Worm (Caenorhabditis elegans) whole organism, L2 larva: ENCODE measurements around the gene C09E10.3.

Experiments
- C34F6.9 ChIP-seq: fragments of 150-350 bp; optimal IDR thresholded peaks from 2 replicates; lab custom pipeline; 2014; ENCODE audit warnings: missing biosample characterization, missing genetic modification characterization
- alr-1 ChIP-seq: fragments of 150-350 bp; optimal IDR thresholded peaks from 2 replicates; lab custom pipeline; 2014; ENCODE audit warnings: missing biosample characterization, missing genetic modification characterization
- aly-2 ChIP-seq: fragments of 150-350 bp; optimal IDR thresholded peaks from 2 replicates; lab custom pipeline; 2014; ENCODE audit warnings: missing biosample characterization, missing genetic modification characterization
- blmp-1 ChIP-seq: sonication (generic microtip); optimal IDR thresholded peaks from 2 replicates; lab custom pipeline; 2017; ENCODE audit warnings: missing genetic modification characterization, mild to moderate bottlenecking, missing compliant biosample characterization, antibody characterized with exemption, moderate library complexity; ENCODE audit not compliant: insufficient read depth
- ceh-82 ChIP-seq: fragments of 150-350 bp; optimal IDR thresholded peaks from 2 replicates; lab custom pipeline; 2014; ENCODE audit warnings: missing biosample characterization, missing genetic modification characterization
- crh-2 ChIP-seq: sonication (generic microtip); optimal IDR thresholded peaks from 2 replicates; lab custom pipeline; 2017; ENCODE audit warnings: missing biosample characterization, missing genetic modification characterization
- dmd-4 ChIP-seq: sonication (generic microtip); optimal IDR thresholded peaks from 2 replicates; lab custom pipeline; 2017; ENCODE audit warnings: missing biosample characterization, missing genetic modification characterization
- elt-3 ChIP-seq: sonication (generic microtip); optimal IDR thresholded peaks from 2 replicates; lab custom pipeline; 2017; ENCODE audit warnings: missing biosample characterization, missing genetic modification characterization
- fos-1 ChIP-seq: fragments of 150-350 bp; optimal IDR thresholded peaks from 2 replicates; lab custom pipeline; 2014; ENCODE audit warnings: missing biosample characterization, missing genetic modification characterization
- lin-13 ChIP-seq: fragments of 150-350 bp; optimal IDR thresholded peaks from 2 replicates; lab custom pipeline; 2014; ENCODE audit warnings: missing biosample characterization, missing genetic modification reagents, missing genetic modification characterization
- mab-5 ChIP-seq: fragments of 150-350 bp; optimal IDR thresholded peaks from 2 replicates; lab custom pipeline; 2014; ENCODE audit warnings: missing biosample characterization, missing genetic modification characterization
- mdl-1 ChIP-seq, 2 experiments: fragments of 150-350 bp in 1 of 2; sonication (generic microtip) in 1 of 2; optimal IDR thresholded peaks; 2 replicates each; lab custom pipeline; 2017; ENCODE audit warnings: missing biosample characterization in 2 of 2, missing genetic modification characterization in 2 of 2
- nhr-12 ChIP-seq: fragments of 150-350 bp; optimal IDR thresholded peaks from 2 replicates; lab custom pipeline; 2014; ENCODE audit warnings: missing biosample characterization, missing genetic modification characterization
- nhr-237 ChIP-seq: fragments of 150-350 bp; optimal IDR thresholded peaks from 2 replicates; lab custom pipeline; 2014; ENCODE audit warnings: missing biosample characterization, missing genetic modification characterization
- nhr-25 ChIP-seq: fragments of 150-350 bp; sonication (generic microtip); optimal IDR thresholded peaks from 3 replicates; lab custom pipeline; 2014; ENCODE audit warnings: missing biosample characterization, missing genetic modification characterization
- nhr-6 ChIP-seq: fragments of 150-350 bp; optimal IDR thresholded peaks from 2 replicates; lab custom pipeline; 2014; ENCODE audit warnings: missing biosample characterization, missing genetic modification characterization
- peb-1 ChIP-seq: fragments of 150-350 bp; optimal IDR thresholded peaks from 2 replicates; lab custom pipeline; 2014; ENCODE audit warnings: missing biosample characterization, missing genetic modification characterization
- sem-4 ChIP-seq: fragments of 150-350 bp; optimal IDR thresholded peaks from 2 replicates; lab custom pipeline; 2014; ENCODE audit warnings: missing biosample characterization, missing genetic modification reagents, missing genetic modification characterization
- skn-1 ChIP-seq: sonication (generic microtip); optimal IDR thresholded peaks from 2 replicates; lab custom pipeline; 2017; ENCODE audit warnings: missing biosample characterization, missing genetic modification characterization
- sma-3 ChIP-seq: sonication (generic microtip); optimal IDR thresholded peaks from 2 replicates; lab custom pipeline; 2016; ENCODE audit warnings: missing genetic modification reagents, missing genetic modification characterization, missing compliant biosample characterization
- sma-9 ChIP-seq, 2 experiments: fragments of 150-350 bp in 1 of 2; sonication (generic microtip) in 1 of 2; optimal IDR thresholded peaks; 2 replicates each; lab custom pipeline; 2014 to 2016; ENCODE audit warnings: missing genetic modification characterization in 2 of 2, mild to moderate bottlenecking in 1 of 2, missing biosample characterization in 1 of 2, missing compliant biosample characterization in 1 of 2, missing genetic modification reagents in 1 of 2, moderate library complexity in 1 of 2
- snpc-4 ChIP-seq: fragments of 150-350 bp; optimal IDR thresholded peaks from 2 replicates; lab custom pipeline; 2014; ENCODE audit warnings: missing biosample characterization, missing genetic modification characterization
- unc-39 ChIP-seq: fragments of 150-350 bp; optimal IDR thresholded peaks from 2 replicates; lab custom pipeline; 2014; ENCODE audit warnings: missing biosample characterization, missing genetic modification characterization
- zag-1 ChIP-seq: fragments of 150-350 bp; optimal IDR thresholded peaks from 2 replicates; lab custom pipeline; 2014; ENCODE audit warnings: missing biosample characterization, missing genetic modification characterization
- ztf-11 ChIP-seq: sonication (generic microtip); optimal IDR thresholded peaks from 2 replicates; lab custom pipeline; 2017; ENCODE audit warnings: missing biosample characterization, missing genetic modification characterization

The C09E10.3 gene

ce11 chrX:949466-949865 lies 41.7 kb downstream of the C09E10.3 start (continued):
- no peak for TF ChIP-seq ceh-82 (tag; lab: Kevin White, UChicago)
- TF ChIP-seq lin-13 (GFP tag; lab: Kevin White, UChicago), result peak; percentile 91

- TF ChIP-seq skn-1 (tag; lab: Kevin White, UChicago) (no peak), peb-1 (tag; lab: Kevin White, UChicago) (no peak), elt-3 (tag; lab: Kevin White, UChicago) (no peak), dmd-4 (tag; lab: Kevin White, UChicago) (no peak), nhr-25 (no peak), blmp-1 (tag; lab: Kevin White, UChicago) (no peak), nhr-237 (no peak), mab-5 (no peak), alr-1 (no peak), mdl-1 (tag; optimal IDR thresholded peaks at IDR 0.05; lab: Kevin White, UChicago) (no peak), sma-9 (GFP tag; optimal IDR thresholded peaks at IDR 0.05; lab: Kevin White, UChicago) (no peak), sma-9 (tag; optimal IDR thresholded peaks at IDR 0.05; lab: Kevin White, UChicago) (no peak), crh-2 (tag; lab: Kevin White, UChicago) (no peak), zag-1 (no peak), nhr-6 (no peak), snpc-4 (tag; lab: Kevin White, UChicago) (no peak), sem-4 (tag; lab: Kevin White, UChicago) (no peak), aly-2 (tag; lab: Kevin White, UChicago) (no peak), unc-39 (tag; lab: Kevin White, UChicago) (no peak), ztf-11 (tag; lab: Kevin White, UChicago) (no peak)
Measured at ce11 chrX:948783-949182, 42.4 kb downstream of the C09E10.3 start, which contains the start of gene sms-2. Gene sms-2 (minus strand): TSS chrX:948883.

- no peak for TF ChIP-seq nhr-12 (tag; lab: Kevin White, UChicago)
- TF ChIP-seq lin-13 (GFP tag; lab: Kevin White, UChicago), result no peak
- TF ChIP-seq, all 48 proteins: peak for 0
Measured at ce11 chrX:947885-948284, 43.3 kb downstream of the C09E10.3 start.

- no peak for TF ChIP-seq sem-4 (tag; lab: Kevin White, UChicago)
- no peak for TF ChIP-seq C34F6.9 (tag; lab: Kevin White, UChicago)
- TF ChIP-seq fos-1, result peak; percentile 25
- peak; percentile 64 for TF ChIP-seq crh-2 (tag; lab: Kevin White, UChicago)
- TF ChIP-seq sma-3, result peak; percentile 2
- TF ChIP-seq, all 48 proteins: peak for 3
Measured at ce11 chrX:945669-946068, 45.5 kb downstream of the C09E10.3 start.
